Worm (Caenorhabditis elegans): Measurements from ENCODE around the gene C18A3.11.

ce11 chrII:5749733-5750238, 19.0 kb downstream of the C18A3.11 start, which contains the start of gene ifb-2:
- TF ChIP-seq skn-1 (tag; optimal IDR thresholded peaks at IDR 0.05) (no peak), nhr-28 (tag; optimal IDR thresholded peaks at IDR 0.05) (no peak), fos-1 (tag; optimal IDR thresholded peaks at IDR 0.05) (no peak), lin-39 (tag; optimal IDR thresholded peaks at IDR 0.05) (no peak), ZK546.5 (tag; optimal IDR thresholded peaks at IDR 0.05) (no peak), egl-27 (tag; optimal IDR thresholded peaks at IDR 0.05) (no peak), fkh-2 (tag; optimal IDR thresholded peaks at IDR 0.05) (no peak), nhr-76 (tag; optimal IDR thresholded peaks at IDR 0.05) (no peak)

All from whole organism, L3 larva.